Comparison of ENCODE assay signal across 5 fruit fly cellular contexts in the genomic region with DNA sequence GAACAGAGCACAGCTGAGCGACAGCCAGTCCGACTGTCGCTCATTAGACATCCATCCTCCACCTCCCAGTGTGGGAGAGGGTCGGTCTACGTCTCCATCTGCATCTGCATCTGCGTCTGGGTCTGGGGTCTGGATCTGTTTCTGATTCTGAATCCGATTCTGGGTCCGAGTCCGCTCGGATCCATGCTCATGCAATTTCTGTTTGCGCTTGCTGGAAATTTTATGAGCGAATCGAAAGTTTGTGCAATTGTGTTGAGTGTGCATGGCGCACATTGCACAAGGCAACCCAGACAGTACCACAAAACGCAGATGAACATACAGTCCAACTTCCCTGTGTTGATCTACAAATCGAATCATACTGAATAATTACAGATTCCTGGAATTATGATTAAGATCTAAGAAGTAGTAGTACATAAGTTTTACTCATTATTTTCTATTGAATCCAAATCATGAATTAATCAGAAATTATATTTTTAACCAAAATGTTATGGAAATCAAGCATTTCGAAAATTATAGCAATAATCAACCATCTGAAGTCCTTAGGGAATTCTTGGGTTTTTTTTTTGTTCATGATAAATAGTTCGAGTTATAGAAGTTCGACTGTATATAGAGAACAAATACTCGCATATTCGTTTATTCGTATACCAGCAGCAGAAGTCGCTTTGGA.
TF ChIP-seq lines count a peak whose summit lies in the region.

No protein-coding gene starts in this region.

- no peak for TF ChIP-seq CTCF in whole organism, embryonic (GFP tag; optimal IDR thresholded peaks at IDR 0.05; lab: Kevin White, UChicago)

TF ChIP-seq in whole organism, adult, 20 proteins besides CTCF, POLR2A, EP300 and RAD21 (continues in another document):
- TF ChIP-seq toe (GFP tag; optimal IDR thresholded peaks at IDR 0.05; lab: Kevin White, UChicago) (peak; percentile 73), pad (GFP tag; optimal IDR thresholded peaks at IDR 0.05; lab: Kevin White, UChicago) (peak; percentile 66), CG7045 (GFP tag; optimal IDR thresholded peaks at IDR 0.05; lab: Kevin White, UChicago) (peak; percentile 91), CG1620 (GFP tag; optimal IDR thresholded peaks at IDR 0.05; lab: Kevin White, UChicago) (peak; percentile 58), CG12768 (GFP tag; optimal IDR thresholded peaks at IDR 0.05; lab: Kevin White, UChicago) (peak; percentile 75), CG14711 (tag; optimal IDR thresholded peaks at IDR 0.05; lab: Kevin White, UChicago) (peak; percentile 91), CG33017 (tag; optimal IDR thresholded peaks at IDR 0.05; lab: Kevin White, UChicago) (peak; percentile 89), tj (GFP tag; optimal IDR thresholded peaks at IDR 0.05; lab: Kevin White, UChicago) (peak; percentile 68), Mnt (GFP tag; optimal IDR thresholded peaks at IDR 0.05; lab: Kevin White, UChicago) (no peak), Clk (GFP tag; optimal IDR thresholded peaks at IDR 0.05; lab: Kevin White, UChicago) (peak; percentile 42), Hr96 (GFP tag; optimal IDR thresholded peaks at IDR 0.05; lab: Kevin White, UChicago) (peak; percentile 77), bab1 (GFP tag; optimal IDR thresholded peaks at IDR 0.05; lab: Kevin White, UChicago) (peak; percentile 88), CG11617 (GFP tag; optimal IDR thresholded peaks at IDR 0.05; lab: Kevin White, UChicago) (peak; percentile 84), Crg-1 (GFP tag; optimal IDR thresholded peaks at IDR 0.05; lab: Kevin White, UChicago) (peak; percentile 70), cnc (optimal IDR thresholded peaks at IDR 0.05; lab: Kevin White, UChicago) (no peak), CG7101 (tag; optimal IDR thresholded peaks at IDR 0.05; lab: Kevin White, UChicago) (peak; percentile 89)

TF ChIP-seq in whole organism, embryonic, 481 proteins besides CTCF, POLR2A, EP300 and RAD21 (continues in another document):
- TF ChIP-seq Dad (GFP tag; optimal IDR thresholded peaks at IDR 0.05; lab: Kevin White, UChicago): no peak
- TF ChIP-seq pum (GFP tag; optimal IDR thresholded peaks at IDR 0.05; lab: Kevin White, UChicago): no peak
- TF ChIP-seq CG6765 (GFP tag; optimal IDR thresholded peaks at IDR 0.05; lab: Kevin White, UChicago): no peak
- TF ChIP-seq CG7839 (tag; optimal IDR thresholded peaks at IDR 0.05; lab: Kevin White, UChicago): peak; percentile 36
- no peak for TF ChIP-seq CG4854 (GFP tag; optimal IDR thresholded peaks at IDR 0.05; lab: Kevin White, UChicago)
- no peak for TF ChIP-seq Lim3 (GFP tag; IDR thresholded peaks at IDR 0.05; lab: Robert Waterston, UW)
- no peak for TF ChIP-seq CkIIα-i1 (GFP tag; IDR thresholded peaks at IDR 0.05; lab: Robert Waterston, UW)
- peak; percentile 82 for TF ChIP-seq lbe (GFP tag; optimal IDR thresholded peaks at IDR 0.05; lab: Kevin White, UChicago)
- TF ChIP-seq CG1024 (GFP tag; IDR thresholded peaks at IDR 0.05; lab: Robert Waterston, UW): no peak
- TF ChIP-seq crol (GFP tag; IDR thresholded peaks at IDR 0.05; lab: Robert Waterston, UW): no peak
- no peak for TF ChIP-seq CG8765 (GFP tag; IDR thresholded peaks at IDR 0.05; lab: Robert Waterston, UW)
- TF ChIP-seq CG15479 (GFP tag; optimal IDR thresholded peaks at IDR 0.05; lab: Kevin White, UChicago): peak; percentile 3
- TF ChIP-seq CG8089 (GFP tag; optimal IDR thresholded peaks at IDR 0.05; lab: Kevin White, UChicago): no peak
- peak; percentile 49; the same call in 1 of the 3 replicates for TF ChIP-seq ci (GFP tag; IDR thresholded peaks at IDR 0.05; lab: Robert Waterston, UW)
- peak; percentile 27 for TF ChIP-seq CG13424 (tag; optimal IDR thresholded peaks at IDR 0.05; lab: Kevin White, UChicago)
- peak; percentile 60 for TF ChIP-seq gem (tag; optimal IDR thresholded peaks at IDR 0.05; lab: Kevin White, UChicago)
- TF ChIP-seq Dref (GFP tag; IDR thresholded peaks at IDR 0.05; lab: Robert Waterston, UW): no peak
- no peak for TF ChIP-seq CG12391 (tag; optimal IDR thresholded peaks at IDR 0.05; lab: Kevin White, UChicago)

TF ChIP-seq in whole organism, prepupa, 60 proteins besides CTCF, POLR2A, EP300 and RAD21 (continues in another document):
- TF ChIP-seq CG3919 (GFP tag; optimal IDR thresholded peaks at IDR 0.05; lab: Kevin White, UChicago): peak; percentile 98
- peak; percentile 94 for TF ChIP-seq CG11294 (GFP tag; IDR thresholded peaks at IDR 0.05; lab: Robert Waterston, UW)
- TF ChIP-seq net (GFP tag; optimal IDR thresholded peaks at IDR 0.05; lab: Kevin White, UChicago): peak; percentile 97
- peak; percentile 96 for TF ChIP-seq topi (GFP tag; optimal IDR thresholded peaks at IDR 0.05; lab: Kevin White, UChicago)
- peak; percentile 96 for TF ChIP-seq esn (GFP tag; optimal IDR thresholded peaks at IDR 0.05; lab: Kevin White, UChicago)
- peak; percentile 93 for TF ChIP-seq Ets96B (tag; optimal IDR thresholded peaks at IDR 0.05; lab: Kevin White, UChicago)
- peak; percentile 87 for TF ChIP-seq CG9139 (GFP tag; optimal IDR thresholded peaks at IDR 0.05; lab: Kevin White, UChicago)
- TF ChIP-seq Lpt (GFP tag; optimal IDR thresholded peaks at IDR 0.05; lab: Kevin White, UChicago): peak; percentile 90
- peak; percentile 96 for TF ChIP-seq Hr39 (GFP tag; optimal IDR thresholded peaks at IDR 0.05; lab: Kevin White, UChicago)
- TF ChIP-seq CG6276 (GFP tag; optimal IDR thresholded peaks at IDR 0.05; lab: Kevin White, UChicago): peak; percentile 97
- peak; percentile 99 for TF ChIP-seq Eip78C (GFP tag; lab: Kevin White, UChicago)
- TF ChIP-seq CG3032 (tag; optimal IDR thresholded peaks at IDR 0.05; lab: Kevin White, UChicago): peak; percentile 90
- peak; percentile 98 for TF ChIP-seq CG32006 (GFP tag; optimal IDR thresholded peaks at IDR 0.05; lab: Kevin White, UChicago)
- peak; percentile 79 for TF ChIP-seq fd85E (GFP tag; optimal IDR thresholded peaks at IDR 0.05; lab: Kevin White, UChicago)
- peak; percentile 96 for TF ChIP-seq acj6 (GFP tag; optimal IDR thresholded peaks at IDR 0.05; lab: Kevin White, UChicago)
- peak; percentile 97 for TF ChIP-seq pdm3 (GFP tag; optimal IDR thresholded peaks at IDR 0.05; lab: Kevin White, UChicago)
- peak; percentile 94 for TF ChIP-seq CG34406 (GFP tag; optimal IDR thresholded peaks at IDR 0.05; lab: Kevin White, UChicago)
- peak; percentile 78 for TF ChIP-seq CG1621 (tag; optimal IDR thresholded peaks at IDR 0.05; lab: Kevin White, UChicago)

TF ChIP-seq in whole organism, pupa, 21 proteins besides CTCF, POLR2A, EP300 and RAD21 (continues in another document):
- peak; percentile 78 for TF ChIP-seq CG10348 (GFP tag; IDR thresholded peaks at IDR 0.05; lab: Robert Waterston, UW)
- TF ChIP-seq CG8159 (tag; optimal IDR thresholded peaks at IDR 0.05; lab: Kevin White, UChicago): peak; percentile 98
- peak; percentile 90 for TF ChIP-seq CG34367 (tag; optimal IDR thresholded peaks at IDR 0.05; lab: Kevin White, UChicago)
- TF ChIP-seq Ets98B (GFP tag; IDR thresholded peaks at IDR 0.05; lab: Robert Waterston, UW): peak; percentile 86
- no peak for TF ChIP-seq CG13204 (GFP tag; optimal IDR thresholded peaks at IDR 0.05; lab: Kevin White, UChicago)
- peak; percentile 91 for TF ChIP-seq gl (tag; optimal IDR thresholded peaks at IDR 0.05; lab: Kevin White, UChicago)
- peak; percentile 83 for TF ChIP-seq CG12605 (GFP tag; IDR thresholded peaks at IDR 0.05; lab: Robert Waterston, UW)
- peak; percentile 51; the same call in 2 of the 3 replicates for TF ChIP-seq fd96Ca (GFP tag; IDR thresholded peaks at IDR 0.05; lab: Robert Waterston, UW)
- peak; percentile 95 for TF ChIP-seq CG15710 (tag; optimal IDR thresholded peaks at IDR 0.05; lab: Kevin White, UChicago)
- TF ChIP-seq EcR (GFP tag; optimal IDR thresholded peaks at IDR 0.05; lab: Kevin White, UChicago): no peak
- peak; percentile 98 for TF ChIP-seq CG8301 (tag; optimal IDR thresholded peaks at IDR 0.05; lab: Kevin White, UChicago)
- peak; percentile 97 for TF ChIP-seq CG17806 (tag; optimal IDR thresholded peaks at IDR 0.05; lab: Kevin White, UChicago)
- TF ChIP-seq rn (GFP tag; IDR thresholded peaks at IDR 0.05; lab: Robert Waterston, UW): peak; percentile 82
- TF ChIP-seq CG4496 (GFP tag; IDR thresholded peaks at IDR 0.05; lab: Robert Waterston, UW): peak; percentile 88
- TF ChIP-seq CG32121 (GFP tag; IDR thresholded peaks at IDR 0.05; lab: Robert Waterston, UW): peak; percentile 93
- peak; percentile 94 for TF ChIP-seq D1 (tag; optimal IDR thresholded peaks at IDR 0.05; lab: Kevin White, UChicago)
- peak; percentile 89 for TF ChIP-seq Snoo (tag; optimal IDR thresholded peaks at IDR 0.05; lab: Kevin White, UChicago)
- peak; percentile 98 for TF ChIP-seq CG14655 (GFP tag; optimal IDR thresholded peaks at IDR 0.05; lab: Kevin White, UChicago)
- TF ChIP-seq Pif1B (GFP tag; optimal IDR thresholded peaks at IDR 0.05; lab: Kevin White, UChicago): peak; percentile 95

TF ChIP-seq in whole organism, wandering third instar larva, 38 proteins besides CTCF, POLR2A, EP300 and RAD21 (continues in another document):
- TF ChIP-seq Vsx2 (GFP tag; optimal IDR thresholded peaks at IDR 0.05; lab: Kevin White, UChicago; ENCODE audit: partially characterized antibody) (no peak), CG9705 (GFP tag; optimal IDR thresholded peaks at IDR 0.05; lab: Kevin White, UChicago) (peak; percentile 54), h (GFP tag; optimal IDR thresholded peaks at IDR 0.05; lab: Kevin White, UChicago) (peak; percentile 91), fru (GFP tag; optimal IDR thresholded peaks at IDR 0.05; lab: Kevin White, UChicago) (peak; percentile 93), usp (GFP tag; optimal IDR thresholded peaks at IDR 0.05; lab: Kevin White, UChicago) (no peak), jim (GFP tag; optimal IDR thresholded peaks at IDR 0.05; lab: Kevin White, UChicago) (no peak), dl (GFP tag; optimal IDR thresholded peaks at IDR 0.05; lab: Kevin White, UChicago; ENCODE audit: insufficient read depth in 1 of 2, partially characterized antibody in 2 of 2) (no peak), GATAd (GFP tag; optimal IDR thresholded peaks at IDR 0.05; lab: Kevin White, UChicago) (no peak), sv (GFP tag; optimal IDR thresholded peaks at IDR 0.05; lab: Kevin White, UChicago) (no peak), Myc (optimal IDR thresholded peaks at IDR 0.05; lab: Kevin White, UChicago) (no peak), foxo (GFP tag; optimal IDR thresholded peaks at IDR 0.05; lab: Kevin White, UChicago) (peak in 1 of 2 experiments; percentile 91), Sp1 (GFP tag; optimal IDR thresholded peaks at IDR 0.05; lab: Kevin White, UChicago) (peak; percentile 89), Mio (GFP tag; optimal IDR thresholded peaks at IDR 0.05; lab: Kevin White, UChicago) (peak; percentile 7), pan (optimal IDR thresholded peaks at IDR 0.05; lab: Kevin White, UChicago) (no peak), br (GFP tag; optimal IDR thresholded peaks at IDR 0.05; lab: Kevin White, UChicago) (peak; percentile 87), Jra (GFP tag; optimal IDR thresholded peaks at IDR 0.05; lab: Kevin White, UChicago) (peak; percentile 58), Hr78 (GFP tag; optimal IDR thresholded peaks at IDR 0.05; lab: Kevin White, UChicago) (no peak), sage (GFP tag; optimal IDR thresholded peaks at IDR 0.05; lab: Kevin White, UChicago) (peak; percentile 58), tai (GFP tag; optimal IDR thresholded peaks at IDR 0.05; lab: Kevin White, UChicago) (peak; percentile 81), ey (GFP tag; optimal IDR thresholded peaks at IDR 0.05; lab: Kevin White, UChicago) (peak; percentile 94), HLH106 (tag; optimal IDR thresholded peaks at IDR 0.05; lab: Kevin White, UChicago) (peak; percentile 82)
